Fruit fly (Drosophila melanogaster) whole organism, embryonic: ENCODE measurements around the gene Hmt4-20.

Source experiments
- ATbp ChIP-seq: fragments of 200-800 bp; sonication (Bioruptor generic); optimal IDR thresholded peaks from 2 replicates; lab custom pipeline; 2017; ENCODE audit warnings: missing biosample characterization, mild to moderate bottlenecking, missing genetic modification characterization, missing genetic modification reagents
- CG10543 ChIP-seq: fragments of 200-800 bp; sonication (Bioruptor generic); optimal IDR thresholded peaks from 3 replicates; lab custom pipeline; 2017; ENCODE audit warnings: missing biosample characterization, mild to moderate bottlenecking, missing genetic modification characterization, moderate library complexity
- CG11247 ChIP-seq: fragments of 200-800 bp; sonication (Bioruptor generic); IDR thresholded peaks from 2 replicates; pipeline ENCODE4 v1.3.6; 2022; ENCODE audit warnings: missing biosample characterization, missing genetic modification characterization
- CG11560 ChIP-seq: fragments of 200-800 bp; sonication (Bioruptor generic); IDR thresholded peaks from 3 replicates; pipeline ENCODE4 v1.3.6; 2022; ENCODE audit warnings: missing biosample characterization, missing genetic modification characterization
- CG12659 ChIP-seq: fragments of 200-800 bp; sonication (Bioruptor generic); optimal IDR thresholded peaks from 3 replicates; lab custom pipeline; 2017; ENCODE audit warnings: mild to moderate bottlenecking, missing biosample characterization, missing genetic modification reagents, missing genetic modification characterization
- CG12744 ChIP-seq: fragments of 200-800 bp; sonication (Bioruptor generic); optimal IDR thresholded peaks from 2 replicates; lab custom pipeline; 2016; ENCODE audit warnings: missing biosample characterization, missing genetic modification characterization
- CG14667 ChIP-seq: fragments of 200-800 bp; sonication (Bioruptor generic); IDR thresholded peaks from 2 replicates; pipeline ENCODE4 v1.3.6; 2022; ENCODE audit warnings: missing biosample characterization, missing genetic modification characterization
- CG16813 ChIP-seq: fragments of 200-800 bp; sonication (Bioruptor generic); IDR thresholded peaks from 3 replicates; pipeline ENCODE4 v1.3.6; 2022; ENCODE audit warnings: missing biosample characterization, missing genetic modification characterization; ENCODE audit not compliant: partially characterized antibody
- CG17186 ChIP-seq: fragments of 200-800 bp; sonication (Bioruptor generic); optimal IDR thresholded peaks from 3 replicates; lab custom pipeline; 2017; ENCODE audit warnings: missing biosample characterization, missing genetic modification reagents, missing genetic modification characterization
- CG2116 ChIP-seq: fragments of 200-800 bp; sonication (Bioruptor generic); optimal IDR thresholded peaks from 3 replicates; lab custom pipeline; 2018; ENCODE audit warnings: missing biosample characterization, mild to moderate bottlenecking, missing genetic modification characterization
- CG4360 ChIP-seq: fragments of 200-800 bp; sonication (Bioruptor generic); IDR thresholded peaks from 2 replicates; pipeline ENCODE4 v1.3.6; 2022; ENCODE audit warnings: missing biosample characterization, missing genetic modification characterization
- CG4617 ChIP-seq: fragments of 200-800 bp; sonication (Bioruptor generic); optimal IDR thresholded peaks from 3 replicates; lab custom pipeline; 2016; ENCODE audit warnings: missing biosample characterization, missing genetic modification characterization, borderline replicate concordance
- CG5245 ChIP-seq: fragments of 200-800 bp; sonication (Bioruptor generic); optimal IDR thresholded peaks from 3 replicates; lab custom pipeline; 2016; ENCODE audit warnings: missing biosample characterization, missing genetic modification characterization
- CG6683 ChIP-seq: fragments of 200-800 bp; sonication (Bioruptor generic); optimal IDR thresholded peaks from 2 replicates; lab custom pipeline; 2017; ENCODE audit warnings: missing biosample characterization, mild to moderate bottlenecking, missing genetic modification characterization, missing genetic modification reagents
- CG7357 ChIP-seq: fragments of 200-800 bp; sonication (Bioruptor generic); IDR thresholded peaks from 3 replicates; pipeline ENCODE4 v1.3.6; 2022; ENCODE audit warnings: missing biosample characterization, missing genetic modification characterization
- CG8281 ChIP-seq: fragments of 200-800 bp; sonication (Bioruptor generic); optimal IDR thresholded peaks from 2 replicates; lab custom pipeline; 2018; ENCODE audit warnings: missing biosample characterization, mild to moderate bottlenecking, missing genetic modification characterization, moderate library complexity
- CG9727 ChIP-seq: fragments of 200-800 bp; sonication (Bioruptor generic); optimal IDR thresholded peaks from 3 replicates; lab custom pipeline; 2017; ENCODE audit warnings: missing biosample characterization, mild to moderate bottlenecking, missing genetic modification characterization
- CG9876 ChIP-seq: fragments of 200-800 bp; sonication (Bioruptor generic); optimal IDR thresholded peaks from 2 replicates; lab custom pipeline; 2016; ENCODE audit warnings: missing biosample characterization, missing genetic modification characterization
- CkIIα-i1 ChIP-seq: fragments of 200-800 bp; sonication (Bioruptor generic); IDR thresholded peaks from 2 replicates; pipeline ENCODE4 v1.3.6; 2022; ENCODE audit warnings: missing biosample characterization, missing genetic modification characterization
- D19B ChIP-seq: fragments of 200-800 bp; sonication (Bioruptor generic); optimal IDR thresholded peaks from 2 replicates; lab custom pipeline; 2017; ENCODE audit warnings: missing biosample characterization, mild to moderate bottlenecking, missing genetic modification characterization
- Doc2 ChIP-seq: fragments of 200-800 bp; sonication (Bioruptor generic); IDR thresholded peaks from 2 replicates; pipeline ENCODE4 v1.3.6; 2022; ENCODE audit warnings: missing biosample characterization, missing genetic modification characterization
- E2f2 ChIP-seq: fragments of 200-800 bp; sonication (Bioruptor generic); IDR thresholded peaks from 2 replicates; pipeline ENCODE4 v1.3.6; 2022; ENCODE audit warnings: missing biosample characterization, missing genetic modification characterization
- Fer2 ChIP-seq: fragments of 200-800 bp; sonication (Bioruptor generic); optimal IDR thresholded peaks from 2 replicates; lab custom pipeline; 2018; ENCODE audit warnings: missing biosample characterization, mild to moderate bottlenecking, missing genetic modification characterization, moderate library complexity
- HLH54F ChIP-seq: fragments of 200-800 bp; sonication (Bioruptor generic); optimal IDR thresholded peaks from 3 replicates; lab custom pipeline; 2016; ENCODE audit warnings: missing biosample characterization, missing genetic modification characterization
- Hmr ChIP-seq: fragments of 200-800 bp; sonication (Bioruptor generic); optimal IDR thresholded peaks from 3 replicates; lab custom pipeline; 2017; ENCODE audit warnings: mild to moderate bottlenecking, missing biosample characterization, missing genetic modification reagents, missing genetic modification characterization
- Hr51 ChIP-seq, 2 experiments: fragments of 200-800 bp; sonication (Bioruptor generic); optimal IDR thresholded peaks; 2 replicates in 1 of 2; 3 replicates in 1 of 2; lab custom pipeline; 2016 to 2018; ENCODE audit warnings: missing biosample characterization in 2 of 2, missing genetic modification characterization in 2 of 2, mild to moderate bottlenecking in 1 of 2, moderate library complexity in 1 of 2
- Nf-YC ChIP-seq: fragments of 200-800 bp; optimal IDR thresholded peaks from 3 replicates; lab custom pipeline; 2019; ENCODE audit warnings: missing biosample characterization, mild to moderate bottlenecking, missing genetic modification characterization, moderate library complexity
- NfI ChIP-seq: fragments of 200-800 bp; sonication (Bioruptor generic); optimal IDR thresholded peaks from 3 replicates; lab custom pipeline; 2018; ENCODE audit warnings: missing biosample characterization, mild to moderate bottlenecking, missing genetic modification characterization, moderate library complexity
- Opbp ChIP-seq: fragments of 200-800 bp; sonication (Bioruptor generic); IDR thresholded peaks from 3 replicates; pipeline ENCODE4 v1.3.6; 2022; ENCODE audit warnings: missing biosample characterization, missing genetic modification characterization; ENCODE audit not compliant: partially characterized antibody
- Sry-δ ChIP-seq: fragments of 200-800 bp; sonication (Bioruptor generic); optimal IDR thresholded peaks from 2 replicates; lab custom pipeline; 2016; ENCODE audit warnings: missing biosample characterization, missing genetic modification characterization
- bbx ChIP-seq: fragments of 200-800 bp; sonication (Bioruptor generic); IDR thresholded peaks from 2 replicates; pipeline ENCODE4 v1.3.6; 2022; ENCODE audit warnings: missing biosample characterization, missing genetic modification characterization; ENCODE audit not compliant: partially characterized antibody
- dmrt11E ChIP-seq: fragments of 200-800 bp; sonication (Bioruptor generic); optimal IDR thresholded peaks from 3 replicates; lab custom pipeline; 2018; ENCODE audit warnings: missing biosample characterization, mild to moderate bottlenecking, missing genetic modification characterization, moderate library complexity
- hbn ChIP-seq: fragments of 200-800 bp; sonication (Bioruptor generic); IDR thresholded peaks from 2 replicates; pipeline ENCODE4 v1.3.6; 2022; ENCODE audit warnings: missing biosample characterization, missing genetic modification characterization; ENCODE audit not compliant: partially characterized antibody
- hkb ChIP-seq, 2 experiments: fragments of 200-800 bp in 1 of 2; fragments of >200 bp in 1 of 2; sonication (Bioruptor generic) in 1 of 2; IDR thresholded peaks in 1 of 2; optimal IDR thresholded peaks in 1 of 2; 2 replicates each; pipeline versions ENCODE4 v1.3.6 to Lab custom; 2017 to 2022; ENCODE audit warnings: missing biosample characterization in 1 of 2, missing genetic modification characterization in 1 of 2
- kni ChIP-seq: fragments of 200-800 bp; sonication (Bioruptor generic); optimal IDR thresholded peaks from 3 replicates; lab custom pipeline; 2017; ENCODE audit warnings: mild to moderate bottlenecking, missing biosample characterization, missing genetic modification reagents, missing genetic modification characterization
- lbe ChIP-seq: fragments of 200-800 bp; sonication (Bioruptor generic); optimal IDR thresholded peaks from 2 replicates; lab custom pipeline; 2016; ENCODE audit warnings: missing biosample characterization, mild to moderate bottlenecking, missing genetic modification characterization
- lola ChIP-seq, 3 experiments: fragments of >200 bp in 2 of 3; fragments of 200-800 bp in 1 of 3; sonication (Bioruptor generic) in 1 of 3; optimal IDR thresholded peaks; 2 replicates each; lab custom pipeline; 2017 to 2019; ENCODE audit warnings: missing biosample characterization in 3 of 3, missing genetic modification characterization in 3 of 3, mild to moderate bottlenecking in 1 of 3, moderate library complexity in 1 of 3
- onecut ChIP-seq: fragments of 200-800 bp; sonication (Bioruptor generic); IDR thresholded peaks from 2 replicates; pipeline ENCODE4 v1.3.6; 2022; ENCODE audit warnings: missing biosample characterization, missing genetic modification characterization
- pros ChIP-seq: fragments of 200-800 bp; sonication (Bioruptor generic); optimal IDR thresholded peaks from 3 replicates; lab custom pipeline; 2019; ENCODE audit warnings: missing biosample characterization, mild to moderate bottlenecking, missing genetic modification characterization, moderate library complexity
- pum ChIP-seq: fragments of 200-800 bp; sonication (Bioruptor generic); optimal IDR thresholded peaks from 2 replicates; lab custom pipeline; 2016; ENCODE audit warnings: missing biosample characterization, missing genetic modification characterization
- repo ChIP-seq: fragments of 200-800 bp; sonication (Bioruptor generic); optimal IDR thresholded peaks from 2 replicates; lab custom pipeline; 2016; ENCODE audit warnings: missing biosample characterization, missing genetic modification characterization
- sd ChIP-seq: fragments of 200-800 bp; sonication (Bioruptor generic); optimal IDR thresholded peaks from 3 replicates; lab custom pipeline; 2018; ENCODE audit warnings: missing biosample characterization, mild to moderate bottlenecking, missing genetic modification characterization, moderate library complexity
- tin ChIP-seq: fragments of 200-800 bp; sonication (Bioruptor generic); optimal IDR thresholded peaks from 3 replicates; lab custom pipeline; 2016; ENCODE audit warnings: missing biosample characterization, missing genetic modification characterization
- trh ChIP-seq: fragments of 200-800 bp; sonication (Bioruptor generic); optimal IDR thresholded peaks from 2 replicates; lab custom pipeline; 2016; ENCODE audit warnings: missing biosample characterization, missing genetic modification characterization
- unc-4 ChIP-seq: fragments of 200-800 bp; sonication (Bioruptor generic); IDR thresholded peaks from 2 replicates; pipeline ENCODE4 v1.3.6; 2022; ENCODE audit warnings: missing biosample characterization, missing genetic modification characterization; ENCODE audit not compliant: partially characterized antibody
- vnd ChIP-seq: fragments of 200-800 bp; sonication (Bioruptor generic); IDR thresholded peaks from 3 replicates; pipeline ENCODE4 v1.3.6; 2022; ENCODE audit warnings: missing biosample characterization, missing genetic modification characterization; ENCODE audit not compliant: partially characterized antibody
- wek ChIP-seq: fragments of 200-800 bp; sonication (Bioruptor generic); optimal IDR thresholded peaks from 3 replicates; lab custom pipeline; 2018; ENCODE audit warnings: missing biosample characterization, mild to moderate bottlenecking, missing genetic modification characterization, moderate library complexity

Hmt4-20 gene

dm6 chrX:646395-647009, 9.3 kb downstream of the Hmt4-20 start (continued):
- TF ChIP-seq ATbp: no peak
- no peak for TF ChIP-seq kni (GFP tag; lab: Kevin White, UChicago)
- TF ChIP-seq vnd (GFP tag; lab: Robert Waterston, UW): no peak
- no peak for TF ChIP-seq repo (GFP tag; lab: Kevin White, UChicago)
- 0 out of 2 replicates have a peak, but pooled peaks have one; percentile 7 for TF ChIP-seq unc-4 (GFP tag; lab: Robert Waterston, UW)
- no peak for TF ChIP-seq Doc2
- TF ChIP-seq Hmr: no peak
- TF ChIP-seq NfI (GFP tag; lab: Kevin White, UChicago): no peak
- TF ChIP-seq pum: no peak
- no peak for TF ChIP-seq CG4617
- TF ChIP-seq Opbp (GFP tag; lab: Robert Waterston, UW): peak; percentile 35; the same call in 1 of the 3 replicates
- TF ChIP-seq CG8281 (tag; lab: Kevin White, UChicago): no peak
- TF ChIP-seq CG9876 (GFP tag; lab: Kevin White, UChicago): no peak
- no peak for TF ChIP-seq CkIIα-i1 (GFP tag; lab: Robert Waterston, UW)
- TF ChIP-seq CG16813 (GFP tag; lab: Robert Waterston, UW): no peak
- TF ChIP-seq CG6683 (GFP tag; lab: Kevin White, UChicago): no peak
- TF ChIP-seq lbe (GFP tag; lab: Kevin White, UChicago): no peak
- TF ChIP-seq Hr51 (GFP tag; optimal IDR thresholded peaks at IDR 0.05; lab: Kevin White, UChicago): no peak
- no peak for TF ChIP-seq dmrt11E (tag; lab: Kevin White, UChicago)
- TF ChIP-seq Sry-δ (GFP tag; lab: Kevin White, UChicago): peak; percentile 21
- TF ChIP-seq trh (GFP tag; lab: Kevin White, UChicago): no peak
- TF ChIP-seq HLH54F (GFP tag; lab: Kevin White, UChicago): no peak
- TF ChIP-seq Fer2 (tag; lab: Kevin White, UChicago): no peak
- no peak for TF ChIP-seq wek (GFP tag; lab: Kevin White, UChicago)
- TF ChIP-seq onecut: no peak
- TF ChIP-seq bbx (GFP tag; lab: Robert Waterston, UW): peak; percentile 17; the same call in 1 of the 2 replicates
- TF ChIP-seq D19B: no peak
- TF ChIP-seq CG2116 (GFP tag; lab: Kevin White, UChicago): peak; percentile 37
- TF ChIP-seq CG11247 (GFP tag; lab: Robert Waterston, UW): no peak
- peak in 1 of 3 experiments; percentile 25 for TF ChIP-seq lola (GFP tag; optimal IDR thresholded peaks at IDR 0.05; lab: Kevin White, UChicago)
- TF ChIP-seq hbn: peak; percentile 30; the same call in 1 of the 2 replicates
- no peak for TF ChIP-seq CG5245 (GFP tag; lab: Kevin White, UChicago)
- no peak for TF ChIP-seq pros (GFP tag; lab: Kevin White, UChicago)
- no peak for TF ChIP-seq CG17186
- no peak for TF ChIP-seq CG12744 (GFP tag; lab: Kevin White, UChicago)
- TF ChIP-seq hkb (optimal IDR thresholded peaks at IDR 0.05; lab: Kevin White, UChicago): no peak
- no peak for TF ChIP-seq hkb (GFP tag; IDR thresholded peaks at IDR 0.05; lab: Robert Waterston, UW)
- peak; percentile 46 for TF ChIP-seq CG12659
- TF ChIP-seq CG11560 (tag; lab: Robert Waterston, UW): no peak
- TF ChIP-seq tin (GFP tag; lab: Kevin White, UChicago): no peak
- TF ChIP-seq Nf-YC: no peak
- no peak for TF ChIP-seq CG7357 (GFP tag; lab: Robert Waterston, UW)
- TF ChIP-seq E2f2 (GFP tag; lab: Robert Waterston, UW): peak; percentile 81
- no peak for TF ChIP-seq CG9727 (GFP tag; lab: Kevin White, UChicago)
- TF ChIP-seq sd: no peak
- no peak for TF ChIP-seq CG10543 (GFP tag; lab: Kevin White, UChicago)
- no peak for TF ChIP-seq CG4360 (GFP tag; lab: Robert Waterston, UW)
- TF ChIP-seq CG14667: no peak
